Worm (Caenorhabditis elegans): Measurements from ENCODE around the gene C06A12.8.

Gene C06A12.8

DNA sequence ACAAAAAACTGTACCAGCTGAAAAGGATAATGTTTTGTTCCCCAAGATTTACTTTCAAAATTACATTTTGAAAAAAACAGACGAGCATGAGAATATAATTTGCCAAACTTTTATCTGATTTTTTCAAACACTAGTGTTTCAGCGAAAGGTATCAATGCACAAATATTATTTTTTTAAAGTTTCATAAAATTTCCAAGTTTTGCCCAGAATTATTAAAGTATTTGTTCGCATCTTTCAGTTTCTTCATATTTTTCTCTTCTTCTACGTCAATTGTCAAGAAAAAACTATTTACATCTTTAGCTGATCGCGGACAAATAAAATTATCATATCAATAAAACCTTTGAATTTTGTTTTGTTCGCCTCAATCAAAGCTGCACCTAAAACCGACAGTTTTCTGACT lies at the start of gene C06A12.8:
Gene C06A12.8 (plus strand): TSS at position 301 of the 400 bp plus-strand sequence.
- TF ChIP-seq him-1 (tag; optimal IDR thresholded peaks at IDR 0.05): no peak

- no peak for TF ChIP-seq him-1 (tag; optimal IDR thresholded peaks at IDR 0.05)
- TF ChIP-seq dao-5 (tag; optimal IDR thresholded peaks at IDR 0.05): no peak
- no peak for TF ChIP-seq W03F9.2 (tag; optimal IDR thresholded peaks at IDR 0.05)
Observed at ce11 chrIV:17387442-17387967, 49.6 kb upstream of the C06A12.8 start, which contains the start of gene T02D1.8. Gene T02D1.8 (minus strand): TSS chrIV:17387492.

- TF ChIP-seq W03F9.2 (tag; optimal IDR thresholded peaks at IDR 0.05) (no peak), dao-5 (tag; optimal IDR thresholded peaks at IDR 0.05) (no peak), him-1 (tag; optimal IDR thresholded peaks at IDR 0.05) (no peak)
Observed at ce11 chrIV:17395910-17396309, 41.2 kb upstream of the C06A12.8 start, which contains the start of gene sru-15. Gene sru-15 (plus strand): TSS chrIV:17396210.

- TF ChIP-seq dao-5 (tag; optimal IDR thresholded peaks at IDR 0.05): no peak
Observed at ce11 chrIV:17399455-17399854, 37.7 kb upstream of the C06A12.8 start, which contains the start of gene T02D1.4. Gene T02D1.4 (plus strand): TSS chrIV:17399755.

- TF ChIP-seq W03F9.2 (tag; optimal IDR thresholded peaks at IDR 0.05): no peak
Observed at ce11 chrIV:17405530-17405929, 31.6 kb upstream of the C06A12.8 start, which contains the start of gene pmp-4. Gene pmp-4 (minus strand): TSS chrIV:17405630.

DNA sequence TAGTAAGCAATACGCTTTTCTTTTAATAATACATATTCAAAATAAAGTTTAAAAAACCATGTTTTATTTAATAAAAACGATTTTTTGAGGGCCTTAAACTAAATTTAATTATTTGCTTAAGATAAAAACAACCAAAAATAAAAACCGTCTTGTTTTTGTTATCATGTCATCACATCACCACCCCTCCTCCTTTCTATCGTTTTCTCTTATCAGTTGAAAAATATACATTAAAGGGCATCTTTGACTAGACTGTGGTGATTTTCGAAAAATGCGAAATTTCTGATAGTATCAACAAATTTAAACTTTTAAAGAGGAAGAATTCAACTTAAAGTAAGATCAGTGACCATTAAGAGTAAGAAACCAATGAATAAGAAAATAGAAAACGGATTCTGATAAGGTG lies 31.0 kb upstream of the C06A12.8 start:
- TF ChIP-seq him-1 (tag; optimal IDR thresholded peaks at IDR 0.05) (no peak), W03F9.2 (tag; optimal IDR thresholded peaks at IDR 0.05) (no peak), dao-5 (tag; optimal IDR thresholded peaks at IDR 0.05) (no peak)

DNA sequence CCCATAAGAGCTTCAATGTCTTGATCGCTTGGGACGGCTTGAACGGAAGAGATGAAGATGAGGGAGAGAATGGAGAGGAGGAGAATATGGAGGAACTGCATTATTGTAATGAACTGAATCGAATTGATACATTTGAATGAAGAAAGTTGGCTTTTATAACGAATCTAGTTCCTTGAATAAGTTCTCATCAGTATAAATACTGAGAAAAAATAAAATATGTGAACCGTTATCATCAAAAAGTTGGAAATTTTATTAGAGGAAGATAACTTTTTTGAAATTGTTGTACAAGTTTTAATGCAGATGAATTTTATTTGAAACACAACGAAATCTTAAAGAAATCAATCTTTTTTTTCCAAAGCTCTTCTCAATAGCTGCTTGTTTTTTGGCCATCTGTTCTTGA lies 30.1 kb upstream of the C06A12.8 start, which contains the start of gene T02D1.7:
Gene T02D1.7 (minus strand): TSS at position 101 of the 400 bp plus-strand sequence.
- no peak for TF ChIP-seq W03F9.2 (tag; optimal IDR thresholded peaks at IDR 0.05)
- no peak for TF ChIP-seq him-1 (tag; optimal IDR thresholded peaks at IDR 0.05)
- no peak for TF ChIP-seq dao-5 (tag; optimal IDR thresholded peaks at IDR 0.05)

DNA sequence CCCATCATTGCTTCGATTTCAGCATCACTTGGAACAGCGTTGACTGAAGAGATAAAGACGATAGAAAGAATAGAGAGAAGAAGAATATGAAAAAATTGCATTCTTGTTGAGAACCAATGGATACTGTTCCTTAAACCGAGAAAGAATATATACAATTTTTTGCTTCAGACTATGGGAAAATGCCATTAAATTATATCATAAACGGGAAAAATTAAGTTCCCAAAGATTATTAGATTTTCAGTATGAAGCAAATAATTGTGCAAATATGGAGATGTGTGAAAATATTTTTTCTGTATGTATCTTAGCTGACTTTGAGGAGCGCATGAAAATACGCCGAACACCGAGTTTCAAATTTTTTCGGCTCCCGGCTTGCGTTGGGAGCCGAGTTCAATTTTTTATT lies 29.6 kb upstream of the C06A12.8 start, which contains the start of gene T02D1.9:
Gene T02D1.9 (minus strand): TSS at position 101 of the 400 bp plus-strand sequence.
- TF ChIP-seq W03F9.2 (tag; optimal IDR thresholded peaks at IDR 0.05) (no peak), dao-5 (tag; optimal IDR thresholded peaks at IDR 0.05) (no peak), him-1 (tag; optimal IDR thresholded peaks at IDR 0.05) (no peak)

- TF ChIP-seq him-1 (tag; optimal IDR thresholded peaks at IDR 0.05) (no peak), dao-5 (tag; optimal IDR thresholded peaks at IDR 0.05) (no peak), W03F9.2 (tag; optimal IDR thresholded peaks at IDR 0.05) (no peak)
Observed at ce11 chrIV:17413343-17413742, 23.8 kb upstream of the C06A12.8 start.

DNA sequence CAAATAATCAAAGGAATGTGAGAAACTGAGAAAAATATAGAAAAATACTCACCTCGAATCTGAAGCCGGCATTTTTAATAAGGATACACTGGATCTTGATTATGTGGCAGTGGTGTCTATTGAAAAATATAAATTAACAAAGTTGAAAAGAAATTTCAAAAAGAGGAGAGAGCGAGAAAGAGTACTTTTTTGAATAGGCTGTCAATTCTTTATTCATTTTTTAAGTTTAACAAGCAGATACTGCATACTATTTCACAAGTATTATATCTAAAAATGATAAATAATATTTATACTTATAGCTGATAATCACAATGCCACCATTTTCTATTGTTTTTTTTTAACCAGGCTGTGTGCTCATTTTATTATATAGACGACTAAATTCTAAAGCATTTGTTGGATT lies 19.4 kb upstream of the C06A12.8 start, which contains the start of gene npr-26:
Gene npr-26 (minus strand): TSS at position 101 of the 400 bp plus-strand sequence.
- TF ChIP-seq W03F9.2 (tag; optimal IDR thresholded peaks at IDR 0.05): no peak
- TF ChIP-seq dao-5 (tag; optimal IDR thresholded peaks at IDR 0.05): no peak
- TF ChIP-seq him-1 (tag; optimal IDR thresholded peaks at IDR 0.05): no peak

ce11 chrIV:17426970-17427369 lies 10.2 kb upstream of the C06A12.8 start:
- TF ChIP-seq dao-5 (tag; optimal IDR thresholded peaks at IDR 0.05): no peak
- no peak for TF ChIP-seq W03F9.2 (tag; optimal IDR thresholded peaks at IDR 0.05)
- no peak for TF ChIP-seq him-1 (tag; optimal IDR thresholded peaks at IDR 0.05)

ce11 chrIV:17427423-17427822 lies 9.7 kb upstream of the C06A12.8 start, which contains the start of gene C06A12.3:
Gene C06A12.3 (plus strand): TSS chrIV:17427723.
- no peak for TF ChIP-seq dao-5 (tag; optimal IDR thresholded peaks at IDR 0.05)
- no peak for TF ChIP-seq W03F9.2 (tag; optimal IDR thresholded peaks at IDR 0.05)
- TF ChIP-seq him-1 (tag; optimal IDR thresholded peaks at IDR 0.05): no peak

DNA sequence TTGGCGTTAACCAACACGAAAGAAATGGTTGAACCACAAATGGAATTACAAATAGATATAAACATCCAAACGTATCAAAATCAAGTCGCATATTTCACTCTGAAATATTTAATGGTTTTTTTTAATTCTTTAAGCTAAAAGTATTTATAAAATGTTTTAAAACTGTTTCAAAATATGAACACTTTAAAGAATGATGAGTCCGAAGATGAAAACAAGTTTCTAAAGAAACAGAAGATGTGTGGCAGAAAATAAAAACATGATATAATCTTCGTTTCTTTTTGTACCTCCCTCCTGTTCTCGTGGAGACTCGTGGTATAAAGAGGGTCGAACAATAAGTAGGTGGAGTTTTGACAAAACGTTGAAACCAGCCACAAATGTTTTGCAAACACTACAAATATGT lies 5.9 kb upstream of the C06A12.8 start, which contains the start of gene lact-6:
Gene lact-6 (minus strand): TSS at position 101 of the 400 bp plus-strand sequence.
- TF ChIP-seq dao-5 (tag; optimal IDR thresholded peaks at IDR 0.05) (no peak), W03F9.2 (tag; optimal IDR thresholded peaks at IDR 0.05) (no peak), him-1 (tag; optimal IDR thresholded peaks at IDR 0.05) (no peak)

ce11 chrIV:17432223-17432826 lies 4.8 kb upstream of the C06A12.8 start:
- TF ChIP-seq dao-5 (tag; optimal IDR thresholded peaks at IDR 0.05) (no peak), him-1 (tag; optimal IDR thresholded peaks at IDR 0.05) (no peak), W03F9.2 (tag; optimal IDR thresholded peaks at IDR 0.05) (no peak)

DNA sequence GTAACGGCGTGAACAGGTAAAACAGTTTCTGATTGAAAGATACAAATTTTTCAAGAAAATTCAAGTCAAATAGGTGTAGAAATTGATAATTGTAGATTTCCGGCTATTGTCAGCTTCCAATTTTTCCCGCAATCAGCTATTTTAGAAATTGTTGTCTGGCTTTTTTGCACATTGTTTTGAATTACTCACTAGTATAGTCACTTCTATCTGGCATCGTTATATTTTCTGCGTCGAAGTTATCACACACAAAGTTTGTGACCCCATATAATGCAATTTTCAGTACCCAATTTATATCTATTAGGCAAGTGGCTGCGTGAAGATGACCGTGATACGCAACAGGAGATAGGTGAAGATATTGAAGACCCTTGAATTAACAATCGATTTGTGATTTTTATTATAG lies 1.9 kb upstream of the C06A12.8 start:
- TF ChIP-seq W03F9.2 (tag; optimal IDR thresholded peaks at IDR 0.05) (no peak), him-1 (tag; optimal IDR thresholded peaks at IDR 0.05) (no peak), dao-5 (tag; optimal IDR thresholded peaks at IDR 0.05) (no peak)
